Worm (Caenorhabditis elegans): ENCODE data around the gene nspb-12.

- TF ChIP-seq hmbx-1 (tag; optimal IDR thresholded peaks at IDR 0.05) (no peak), ets-7 (tag; optimal IDR thresholded peaks at IDR 0.05) (no peak), pes-1 (GFP tag; IDR thresholded peaks at IDR 0.05) (no peak), hnd-1 (tag; optimal IDR thresholded peaks at IDR 0.05) (no peak), aly-1 (tag; optimal IDR thresholded peaks at IDR 0.05) (no peak), scrt-1 (GFP tag; IDR thresholded peaks at IDR 0.05) (no peak), flt-1 (GFP tag; IDR thresholded peaks at IDR 0.05) (no peak), B0310.2 (tag; optimal IDR thresholded peaks at IDR 0.05) (no peak), ama-1 (optimal IDR thresholded peaks at IDR 0.05) (no peak), tbx-11 (GFP tag; IDR thresholded peaks at IDR 0.05) (no peak), sea-1 (GFP tag; conservative IDR thresholded peaks at IDR 0.05) (no peak), tra-4 (tag; optimal IDR thresholded peaks at IDR 0.05) (no peak), ceh-13 (GFP tag; optimal IDR thresholded peaks at IDR 0.05) (no peak)
These were observed 18.3 kb upstream of the nspb-12 start, which contains the start of gene F56D2.2 for ce11 chrIII:5586925-5587324.
